Worm (Caenorhabditis elegans): Measurements from ENCODE around the gene F10C2.4.
"Not testable (repeated sequence)": the region's sequence is repeated elsewhere in the genome, so short reads cannot be mapped to it uniquely, and the experiment has no call there.

The F10C2.4 gene

DNA sequence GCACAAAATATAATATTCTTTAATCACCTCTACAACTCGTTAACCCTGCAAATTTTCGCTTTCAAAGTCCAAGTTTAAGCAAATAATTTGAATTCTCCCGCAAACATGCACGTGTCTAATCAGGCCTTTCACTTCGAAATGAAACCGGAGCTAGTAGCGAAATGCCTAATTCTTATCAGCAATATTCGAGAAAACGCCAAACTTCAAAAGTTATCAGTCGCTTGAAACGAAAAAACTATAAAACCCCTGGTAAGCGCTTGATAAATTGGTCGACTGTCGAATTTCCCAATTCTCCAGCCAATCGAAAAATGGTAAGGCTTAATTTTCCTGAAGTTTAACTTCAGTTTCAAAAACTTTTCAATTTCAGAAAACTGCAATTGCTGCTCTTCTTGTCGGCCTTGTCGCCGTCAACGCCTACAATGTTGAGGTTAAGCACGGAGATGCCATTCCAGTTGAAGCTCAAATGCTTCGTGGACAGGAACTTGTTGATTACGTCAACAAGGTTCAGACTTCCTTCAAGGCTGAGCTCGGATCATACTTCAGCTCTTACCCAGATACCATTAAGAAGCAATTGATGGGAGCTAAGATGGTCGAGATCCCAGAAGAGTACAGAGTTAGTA lies 38.4 kb upstream of the F10C2.4 start, which contains the start of gene cpr-9:
Gene cpr-9 (plus strand): TSS at position 188 of the 620 bp plus-strand sequence.
- TF ChIP-seq hnd-1 (tag; optimal IDR thresholded peaks at IDR 0.05) (no peak), tbx-37 (GFP tag; conservative IDR thresholded peaks at IDR 0.05) (no peak), aly-1 (tag; optimal IDR thresholded peaks at IDR 0.05) (no peak)

DNA sequence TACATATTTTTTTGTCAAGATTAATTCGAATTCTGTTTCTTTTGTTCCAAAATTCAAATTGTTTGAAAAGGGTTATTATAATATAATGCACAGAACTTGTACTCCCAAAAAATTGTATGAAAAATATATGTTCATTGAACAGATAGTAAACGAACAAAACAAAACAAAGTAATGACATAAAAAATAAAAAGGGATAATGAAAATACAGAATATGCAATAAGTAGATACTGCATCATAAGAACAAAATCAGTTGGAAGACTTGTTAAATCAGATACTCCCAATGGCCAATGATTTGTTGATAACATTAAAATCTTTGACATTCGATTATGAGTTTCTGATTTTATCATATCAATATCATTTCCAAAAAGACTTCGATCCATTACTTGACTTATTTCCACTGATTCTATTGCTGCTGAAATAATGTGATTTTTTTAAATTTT lies 36.8 kb upstream of the F10C2.4 start:
- TF ChIP-seq scrt-1 (GFP tag; IDR thresholded peaks at IDR 0.05) = no peak
- TF ChIP-seq ceh-36 (tag; optimal IDR thresholded peaks at IDR 0.05) = no peak
- no peak for TF ChIP-seq B0310.2 (tag; optimal IDR thresholded peaks at IDR 0.05)
- TF ChIP-seq hmg-4 (GFP tag; optimal IDR thresholded peaks at IDR 0.05) = no peak
- TF ChIP-seq hmbx-1 (tag; optimal IDR thresholded peaks at IDR 0.05) = no peak

DNA sequence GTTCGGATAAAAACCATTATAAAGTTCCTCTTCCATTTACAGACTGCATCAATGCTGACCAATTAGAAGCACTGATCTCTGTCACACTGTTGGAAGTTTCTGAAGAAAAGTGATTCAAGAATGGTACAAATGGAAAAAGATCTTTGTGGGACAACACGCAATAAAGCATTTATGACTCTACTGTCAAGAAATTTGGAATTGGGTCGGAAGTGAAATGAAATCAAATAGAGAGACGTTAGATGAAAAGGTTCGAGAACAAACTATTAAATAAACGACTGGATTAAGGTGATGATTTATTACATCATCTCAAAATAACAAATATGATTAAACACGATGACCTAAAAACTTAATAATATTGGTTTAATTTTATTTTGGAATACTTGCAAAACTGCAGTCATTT lies 34.9 kb upstream of the F10C2.4 start, which contains the start of gene F57F5.3:
Gene F57F5.3 (minus strand): TSS at position 101 of the 400 bp plus-strand sequence.
- TF ChIP-seq ets-7 (tag; optimal IDR thresholded peaks at IDR 0.05) (no peak), tra-4 (tag; optimal IDR thresholded peaks at IDR 0.05) (no peak), scrt-1 (GFP tag; IDR thresholded peaks at IDR 0.05) (no peak), aly-1 (tag; optimal IDR thresholded peaks at IDR 0.05) (no peak), ceh-36 (tag; optimal IDR thresholded peaks at IDR 0.05) (no peak), hmg-4 (GFP tag; optimal IDR thresholded peaks at IDR 0.05) (no peak)

DNA sequence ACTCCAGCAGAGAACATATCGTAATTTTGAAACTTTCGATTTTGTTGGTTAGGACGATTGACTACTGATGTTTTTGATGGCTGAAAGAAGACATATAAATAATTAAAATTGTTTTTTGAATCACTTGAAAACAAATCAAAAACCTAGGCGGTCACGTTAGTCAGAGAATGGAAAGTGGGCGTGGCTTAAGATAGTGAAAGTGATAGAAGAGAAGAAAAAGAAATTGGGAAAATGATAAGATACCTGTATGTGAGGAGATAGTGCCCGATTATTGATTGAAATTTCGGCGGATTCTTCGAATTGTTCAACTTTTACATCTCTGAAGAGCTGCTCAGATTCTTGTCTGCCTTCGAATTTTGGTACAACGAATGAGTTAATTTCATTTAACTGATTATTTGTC lies 29.7 kb upstream of the F10C2.4 start:
- no peak for TF ChIP-seq ets-7 (tag; optimal IDR thresholded peaks at IDR 0.05)

DNA sequence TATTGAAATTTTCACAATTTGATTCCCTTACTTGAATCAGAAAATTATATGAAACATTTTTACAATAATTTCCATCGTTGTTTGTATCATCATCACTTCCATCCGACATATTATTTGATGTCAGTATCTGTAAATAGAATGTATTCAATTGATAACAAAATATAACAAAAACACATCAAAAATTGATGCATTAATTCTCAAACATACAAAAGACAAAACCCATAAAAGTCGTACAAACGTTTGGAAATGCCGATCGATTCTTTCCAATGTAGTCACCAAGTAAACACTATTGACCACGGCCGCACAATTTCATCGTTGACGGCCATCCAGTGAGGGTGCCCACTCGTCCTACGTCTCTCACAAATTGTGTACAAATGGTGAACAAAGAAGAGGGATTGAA lies 28.1 kb upstream of the F10C2.4 start, which contains the start of gene add-2:
Gene add-2 (minus strand): TSS at position 109 of the 400 bp plus-strand sequence.
- no peak for TF ChIP-seq ceh-13 (GFP tag; optimal IDR thresholded peaks at IDR 0.05)
- no peak for TF ChIP-seq hmbx-1 (tag; optimal IDR thresholded peaks at IDR 0.05)
- no peak for TF ChIP-seq ceh-36 (tag; optimal IDR thresholded peaks at IDR 0.05)
- no peak for TF ChIP-seq ama-1 (optimal IDR thresholded peaks at IDR 0.05)
- TF ChIP-seq ets-7 (tag; optimal IDR thresholded peaks at IDR 0.05) = no peak
- TF ChIP-seq scrt-1 (GFP tag; IDR thresholded peaks at IDR 0.05) = no peak
- TF ChIP-seq flt-1 (GFP tag; IDR thresholded peaks at IDR 0.05) = no peak
- TF ChIP-seq B0310.2 (tag; optimal IDR thresholded peaks at IDR 0.05) = no peak
- no peak for TF ChIP-seq hmg-4 (GFP tag; optimal IDR thresholded peaks at IDR 0.05)
- no peak for TF ChIP-seq sea-1 (GFP tag; conservative IDR thresholded peaks at IDR 0.05)
- TF ChIP-seq tbx-37 (GFP tag; conservative IDR thresholded peaks at IDR 0.05) = no peak
- no peak for TF ChIP-seq F13C5.2 (tag; optimal IDR thresholded peaks at IDR 0.05)
- no peak for TF ChIP-seq aly-1 (tag; optimal IDR thresholded peaks at IDR 0.05)
- TF ChIP-seq tbx-11 (GFP tag; IDR thresholded peaks at IDR 0.05) = no peak
- no peak for TF ChIP-seq tra-4 (tag; optimal IDR thresholded peaks at IDR 0.05)
- TF ChIP-seq pes-1 (GFP tag; IDR thresholded peaks at IDR 0.05) = no peak
- no peak for TF ChIP-seq hnd-1 (tag; optimal IDR thresholded peaks at IDR 0.05)

DNA sequence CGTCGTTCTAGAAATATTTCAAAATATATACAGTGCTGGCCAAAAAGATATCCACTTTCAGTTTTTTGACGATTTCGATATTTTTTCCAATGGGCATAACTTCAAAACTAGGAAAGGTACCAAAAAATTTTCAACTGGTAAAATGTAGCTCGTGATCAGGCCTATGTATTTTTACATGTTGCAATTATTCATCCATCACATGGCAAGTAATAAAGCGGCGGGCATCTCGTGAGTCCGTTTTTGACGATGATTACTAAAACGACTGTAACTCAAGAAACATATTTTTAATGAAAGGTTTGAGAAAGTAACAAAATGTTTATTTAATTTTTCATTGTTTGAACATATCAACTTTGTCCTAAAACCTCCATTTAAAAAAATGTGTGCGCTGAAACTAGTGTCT lies 21.3 kb upstream of the F10C2.4 start, which contains the start of gene F10C2.3:
Gene F10C2.3 (plus strand): TSS at position 301 of the 400 bp plus-strand sequence.
- TF ChIP-seq sea-1 (GFP tag; conservative IDR thresholded peaks at IDR 0.05); scrt-1 (GFP tag; IDR thresholded peaks at IDR 0.05); tbx-11 (GFP tag; IDR thresholded peaks at IDR 0.05): not testable (repeated sequence)

DNA sequence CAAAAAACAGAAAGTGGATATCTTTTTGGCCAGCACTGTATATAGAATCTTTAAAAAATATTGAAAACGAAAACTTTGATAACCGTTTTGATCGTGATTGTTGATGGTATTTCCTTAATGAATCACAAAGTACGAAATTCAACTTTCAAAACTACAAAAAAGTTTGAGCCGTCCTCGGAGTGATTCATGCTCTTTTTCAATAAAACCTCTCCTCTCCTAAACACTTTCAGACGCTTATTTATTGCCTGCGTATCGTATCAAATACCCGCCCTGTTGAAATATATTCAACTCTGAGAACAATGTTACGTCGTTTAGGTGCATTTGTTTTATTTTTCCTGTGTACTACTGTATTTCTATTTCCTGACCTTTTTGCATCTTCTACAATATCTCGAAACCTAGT lies 20.4 kb upstream of the F10C2.4 start:
- TF ChIP-seq ceh-36 (tag; optimal IDR thresholded peaks at IDR 0.05) = no peak
- TF ChIP-seq ceh-13 (GFP tag; optimal IDR thresholded peaks at IDR 0.05) = no peak
- TF ChIP-seq ama-1 (optimal IDR thresholded peaks at IDR 0.05) = no peak
- no peak for TF ChIP-seq ets-7 (tag; optimal IDR thresholded peaks at IDR 0.05)
- no peak for TF ChIP-seq aly-1 (tag; optimal IDR thresholded peaks at IDR 0.05)
- TF ChIP-seq hmg-4 (GFP tag; optimal IDR thresholded peaks at IDR 0.05) = no peak
- TF ChIP-seq tbx-37 (GFP tag; conservative IDR thresholded peaks at IDR 0.05) = no peak
- no peak for TF ChIP-seq hnd-1 (tag; optimal IDR thresholded peaks at IDR 0.05)

DNA sequence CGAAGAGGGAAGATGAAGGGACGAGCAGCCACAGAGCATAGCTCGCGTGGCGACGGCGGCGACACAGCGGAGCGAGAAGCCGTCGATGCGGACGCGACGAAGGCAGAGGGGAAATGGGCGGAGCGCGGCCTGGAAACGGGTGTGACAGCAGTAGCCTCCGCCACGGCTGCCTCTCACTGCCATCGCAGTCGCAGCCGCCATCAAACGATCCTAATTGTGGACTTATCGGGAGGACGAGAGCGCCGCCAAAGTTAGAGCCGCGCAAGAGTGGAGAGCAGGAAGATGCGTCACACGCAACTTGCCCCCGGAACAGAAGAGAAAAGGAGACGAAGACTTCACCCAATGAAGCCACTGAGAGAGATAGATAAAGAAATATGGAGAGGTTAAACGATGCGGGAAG lies 17.1 kb upstream of the F10C2.4 start:
- peak; percentile 67; the same call in 1 of the 2 replicates for TF ChIP-seq scrt-1 (GFP tag; IDR thresholded peaks at IDR 0.05)
- no peak for TF ChIP-seq tbx-11 (GFP tag; IDR thresholded peaks at IDR 0.05)
- peak; percentile 62 for TF ChIP-seq aly-1 (tag; optimal IDR thresholded peaks at IDR 0.05)
- no peak for TF ChIP-seq pes-1 (GFP tag; IDR thresholded peaks at IDR 0.05)

DNA sequence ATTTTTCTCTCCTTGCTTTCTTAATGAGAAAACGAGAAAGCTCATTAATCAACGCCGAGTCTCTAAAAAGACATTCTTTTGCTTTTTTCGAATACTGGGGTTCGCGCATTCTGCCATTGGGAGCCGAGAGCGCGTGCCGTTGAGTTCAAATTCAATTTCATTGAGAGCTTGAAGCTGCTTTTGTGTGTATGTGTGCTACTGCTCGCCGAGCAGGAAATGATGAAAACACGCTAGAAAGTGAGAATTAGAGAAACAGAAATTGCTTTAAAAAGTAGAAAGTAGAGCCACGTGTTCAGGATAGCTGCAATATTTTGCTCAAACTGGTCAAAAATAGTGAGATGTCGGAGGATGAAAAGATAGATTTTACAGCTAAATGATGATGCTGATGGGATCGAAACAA lies 15.7 kb upstream of the F10C2.4 start:
- no peak for TF ChIP-seq ama-1 (optimal IDR thresholded peaks at IDR 0.05)
- TF ChIP-seq scrt-1 (GFP tag; IDR thresholded peaks at IDR 0.05) = no peak
- no peak for TF ChIP-seq hmg-4 (GFP tag; optimal IDR thresholded peaks at IDR 0.05)
- no peak for TF ChIP-seq tbx-37 (GFP tag; conservative IDR thresholded peaks at IDR 0.05)
- no peak for TF ChIP-seq ets-7 (tag; optimal IDR thresholded peaks at IDR 0.05)
- TF ChIP-seq hnd-1 (tag; optimal IDR thresholded peaks at IDR 0.05) = no peak
- no peak for TF ChIP-seq pes-1 (GFP tag; IDR thresholded peaks at IDR 0.05)
- TF ChIP-seq hmbx-1 (tag; optimal IDR thresholded peaks at IDR 0.05) = no peak
